Worm (Caenorhabditis elegans) whole organism, L3 larva: ENCODE measurements around the gene mob-2.

Source experiments
- ZK546.5 ChIP-seq: sonication (generic microtip); optimal IDR thresholded peaks from 2 replicates; lab custom pipeline; 2017; ENCODE audit warnings: missing biosample characterization, missing genetic modification characterization
- aly-2 ChIP-seq: fragments of 150-350 bp; optimal IDR thresholded peaks from 2 replicates; lab custom pipeline; 2014; ENCODE audit warnings: missing biosample characterization, missing genetic modification characterization
- ama-1 ChIP-seq: fragments of 150-350 bp; optimal IDR thresholded peaks from 2 replicates; lab custom pipeline; 2018
- ceh-16 ChIP-seq: sonication (generic microtip); optimal IDR thresholded peaks from 2 replicates; lab custom pipeline; 2017; ENCODE audit warnings: missing biosample characterization, missing genetic modification characterization
- ceh-9 ChIP-seq: sonication (generic microtip); optimal IDR thresholded peaks from 2 replicates; lab custom pipeline; 2018; ENCODE audit warnings: missing biosample characterization, missing genetic modification characterization
- daf-12 ChIP-seq: fragments of 150-350 bp; optimal IDR thresholded peaks from 2 replicates; lab custom pipeline; 2014; ENCODE audit warnings: missing biosample characterization, missing genetic modification reagents, missing genetic modification characterization
- elt-3 ChIP-seq, 3 experiments: fragments of 150-350 bp in 1 of 3; sonication (generic microtip) in 2 of 3; optimal IDR thresholded peaks; 2 replicates in 2 of 3; 4 replicates in 1 of 3; lab custom pipeline; 2014 to 2017; ENCODE audit warnings: missing biosample characterization in 3 of 3, missing genetic modification characterization in 3 of 3
- fos-1 ChIP-seq: fragments of 150-350 bp; optimal IDR thresholded peaks from 2 replicates; lab custom pipeline; 2014; ENCODE audit warnings: missing biosample characterization, missing genetic modification characterization
- lin-39 ChIP-seq: fragments of 150-350 bp; optimal IDR thresholded peaks from 2 replicates; lab custom pipeline; 2018; ENCODE audit warnings: missing biosample characterization, missing genetic modification reagents, missing genetic modification characterization
- nhr-11 ChIP-seq: fragments of 150-350 bp; optimal IDR thresholded peaks from 2 replicates; lab custom pipeline; 2014; ENCODE audit warnings: missing biosample characterization, missing genetic modification characterization
- nhr-77 ChIP-seq: fragments of 150-350 bp; optimal IDR thresholded peaks from 2 replicates; lab custom pipeline; 2014; ENCODE audit warnings: missing biosample characterization, missing genetic modification characterization
- pha-4 ChIP-seq: fragments of 150-350 bp; optimal IDR thresholded peaks from 2 replicates; lab custom pipeline; 2014; ENCODE audit warnings: missing biosample characterization, missing genetic modification reagents, missing genetic modification characterization
- tbx-2 ChIP-seq: sonication (generic microtip); optimal IDR thresholded peaks from 2 replicates; lab custom pipeline; 2016; ENCODE audit warnings: mild to moderate bottlenecking, missing genetic modification characterization, missing compliant biosample characterization
- ztf-11 ChIP-seq: fragments of 150-350 bp; optimal IDR thresholded peaks from 2 replicates; lab custom pipeline; 2014; ENCODE audit warnings: missing biosample characterization, missing genetic modification characterization

Gene mob-2

ce11 chrX:13104966-13105365, 64.9 kb downstream of the mob-2 start, which contains the start of gene F17H10.1 (continued):
- TF ChIP-seq ZK546.5 (tag; lab: Kevin White, UChicago), result no peak
- no peak for TF ChIP-seq aly-2
- no peak for TF ChIP-seq ztf-11 (tag; lab: Kevin White, UChicago)
- peak; percentile 69 for TF ChIP-seq lin-39 (tag; lab: Kevin White, UChicago)
- peak; percentile 70 for TF ChIP-seq ama-1 (lab: Kevin White, UChicago)
- no peak for TF ChIP-seq ceh-16
- no peak for TF ChIP-seq daf-12 (tag; lab: Kevin White, UChicago)
- TF ChIP-seq pha-4 (tag; lab: Kevin White, UChicago), result peak; percentile 80
- TF ChIP-seq nhr-77 (tag; lab: Kevin White, UChicago), result no peak

ce11 chrX:13102838-13103237, 67.0 kb downstream of the mob-2 start:
- TF ChIP-seq elt-3 (tag; optimal IDR thresholded peaks at IDR 0.05; lab: Kevin White, UChicago) (no peak), tbx-2 (tag; lab: Kevin White, UChicago) (no peak), fos-1 (tag; lab: Kevin White, UChicago) (no peak), daf-12 (tag; lab: Kevin White, UChicago) (no peak), ceh-9 (tag; lab: Kevin White, UChicago) (no peak), nhr-11 (tag; lab: Kevin White, UChicago) (no peak), ZK546.5 (tag; lab: Kevin White, UChicago) (no peak)
